Fruit fly (Drosophila melanogaster) whole organism, adult: ENCODE results near the gene CG34263.

Experiments
- CG11617 ChIP-seq: fragments of 200-800 bp; sonication (Bioruptor generic); optimal IDR thresholded peaks from 2 replicates; lab custom pipeline; 2017; ENCODE audit warnings: mild to moderate bottlenecking, missing biosample characterization, missing genetic modification reagents, missing genetic modification characterization
- CG1620 ChIP-seq: fragments of 200-800 bp; sonication (Bioruptor generic); optimal IDR thresholded peaks from 2 replicates; lab custom pipeline; 2016; ENCODE audit warnings: missing biosample characterization, missing genetic modification characterization
- CG5204 ChIP-seq: fragments of 200-800 bp; sonication (Bioruptor generic); optimal IDR thresholded peaks from 2 replicates; lab custom pipeline; 2016; ENCODE audit warnings: missing biosample characterization, missing genetic modification characterization
- CG7045 ChIP-seq: fragments of 200-800 bp; sonication (Bioruptor generic); optimal IDR thresholded peaks from 2 replicates; lab custom pipeline; 2017; ENCODE audit warnings: missing biosample characterization, mild to moderate bottlenecking, missing genetic modification characterization
- CG7101 ChIP-seq: fragments of 200-800 bp; sonication (Bioruptor generic); optimal IDR thresholded peaks from 2 replicates; lab custom pipeline; 2018; ENCODE audit warnings: missing biosample characterization, mild to moderate bottlenecking, missing genetic modification characterization, moderate library complexity
- Clk ChIP-seq: fragments of 200-800 bp; sonication (Bioruptor generic); optimal IDR thresholded peaks from 2 replicates; lab custom pipeline; 2017; ENCODE audit warnings: missing biosample characterization, missing genetic modification characterization
- Crg-1 ChIP-seq: fragments of 200-800 bp; sonication (Bioruptor generic); optimal IDR thresholded peaks from 2 replicates; lab custom pipeline; 2016; ENCODE audit warnings: missing biosample characterization, missing genetic modification characterization
- Hr96 ChIP-seq: fragments of 200-800 bp; sonication (Bioruptor generic); optimal IDR thresholded peaks from 2 replicates; lab custom pipeline; 2016; ENCODE audit warnings: missing biosample characterization, missing genetic modification characterization
- bab1 ChIP-seq: fragments of 200-800 bp; sonication (Bioruptor generic); optimal IDR thresholded peaks from 3 replicates; lab custom pipeline; 2019; ENCODE audit warnings: missing biosample characterization, mild to moderate bottlenecking, missing genetic modification characterization, moderate library complexity
- cic ChIP-seq: fragments of 200-800 bp; sonication (Bioruptor generic); optimal IDR thresholded peaks from 2 replicates; lab custom pipeline; 2017; ENCODE audit warnings: missing biosample characterization, mild to moderate bottlenecking, missing genetic modification characterization, moderate library complexity
- cnc ChIP-seq, 2 experiments: fragments of >200 bp; optimal IDR thresholded peaks; 2 replicates each; lab custom pipeline; 2017
- ovo ChIP-seq: fragments of 200-800 bp; sonication (Bioruptor generic); optimal IDR thresholded peaks from 2 replicates; lab custom pipeline; 2016; ENCODE audit warnings: missing biosample characterization, missing genetic modification characterization
- toe ChIP-seq: fragments of 200-800 bp; sonication (Bioruptor generic); optimal IDR thresholded peaks from 2 replicates; lab custom pipeline; 2016; ENCODE audit warnings: missing biosample characterization, missing genetic modification characterization

DNA sequence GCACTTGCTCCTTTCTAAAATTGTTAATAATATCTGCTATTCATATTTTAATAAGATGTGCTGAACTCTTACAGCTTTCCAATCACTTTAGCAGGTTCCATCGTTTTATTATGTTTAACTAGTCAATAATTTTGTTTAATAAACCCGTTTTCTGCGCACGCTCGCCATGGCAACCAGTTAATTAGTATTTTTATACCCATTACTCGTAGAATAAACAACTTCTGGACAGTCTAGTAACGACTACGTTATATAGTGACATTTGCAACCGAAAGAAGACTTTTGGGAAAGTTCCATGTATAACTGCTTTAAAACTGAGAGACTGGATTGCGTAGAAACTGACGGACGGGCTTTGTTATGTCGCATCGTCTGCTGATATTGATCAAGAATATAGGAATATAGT lies 32.5 kb downstream of the CG34263 start, which contains the start of gene CG34453:
- TF ChIP-seq CG11617 = no peak
- no peak for TF ChIP-seq Hr96 (GFP tag; lab: Kevin White, UChicago)
- no peak for TF ChIP-seq bab1 (GFP tag; lab: Kevin White, UChicago)
- no peak for TF ChIP-seq CG7045 (GFP tag; lab: Kevin White, UChicago)
- no peak for TF ChIP-seq CG5204 (GFP tag; lab: Kevin White, UChicago)
- TF ChIP-seq ovo (GFP tag; lab: Kevin White, UChicago) = no peak
- no peak for TF ChIP-seq cic
- no peak for TF ChIP-seq toe (GFP tag; lab: Kevin White, UChicago)
- TF ChIP-seq Clk (GFP tag; lab: Kevin White, UChicago) = no peak
- TF ChIP-seq CG7101 (tag; lab: Kevin White, UChicago) = no peak
- no peak for TF ChIP-seq CG1620 (GFP tag; lab: Kevin White, UChicago)
- TF ChIP-seq Crg-1 (GFP tag; lab: Kevin White, UChicago) = no peak
- no peak for TF ChIP-seq cnc (optimal IDR thresholded peaks at IDR 0.05; lab: Kevin White, UChicago)
